Fruit fly (Drosophila melanogaster) whole organism, adult: ENCODE data around the gene Tengl3.

ENCODE experiments used
- CG11617 ChIP-seq: fragments of 200-800 bp; sonication (Bioruptor generic); optimal IDR thresholded peaks from 2 replicates; lab custom pipeline; 2017; ENCODE audit warnings: mild to moderate bottlenecking, missing biosample characterization, missing genetic modification reagents, missing genetic modification characterization
- CG12768 ChIP-seq: fragments of 200-800 bp; sonication (Bioruptor generic); optimal IDR thresholded peaks from 2 replicates; lab custom pipeline; 2017; ENCODE audit warnings: missing biosample characterization, missing genetic modification characterization, mild to moderate bottlenecking, moderate library complexity, missing genetic modification reagents
- CG14711 ChIP-seq: fragments of 200-800 bp; sonication (Bioruptor generic); optimal IDR thresholded peaks from 2 replicates; lab custom pipeline; 2018; ENCODE audit warnings: missing biosample characterization, mild to moderate bottlenecking, missing genetic modification characterization, moderate library complexity
- CG1620 ChIP-seq: fragments of 200-800 bp; sonication (Bioruptor generic); optimal IDR thresholded peaks from 2 replicates; lab custom pipeline; 2016; ENCODE audit warnings: missing biosample characterization, missing genetic modification characterization
- CG33017 ChIP-seq: fragments of 200-800 bp; sonication (Bioruptor generic); optimal IDR thresholded peaks from 2 replicates; lab custom pipeline; 2018; ENCODE audit warnings: missing biosample characterization, mild to moderate bottlenecking, missing genetic modification characterization, moderate library complexity
- CG5204 ChIP-seq: fragments of 200-800 bp; sonication (Bioruptor generic); optimal IDR thresholded peaks from 2 replicates; lab custom pipeline; 2016; ENCODE audit warnings: missing biosample characterization, missing genetic modification characterization
- CG7045 ChIP-seq: fragments of 200-800 bp; sonication (Bioruptor generic); optimal IDR thresholded peaks from 2 replicates; lab custom pipeline; 2017; ENCODE audit warnings: missing biosample characterization, mild to moderate bottlenecking, missing genetic modification characterization
- CG7101 ChIP-seq: fragments of 200-800 bp; sonication (Bioruptor generic); optimal IDR thresholded peaks from 2 replicates; lab custom pipeline; 2018; ENCODE audit warnings: missing biosample characterization, mild to moderate bottlenecking, missing genetic modification characterization, moderate library complexity
- Clk ChIP-seq: fragments of 200-800 bp; sonication (Bioruptor generic); optimal IDR thresholded peaks from 2 replicates; lab custom pipeline; 2017; ENCODE audit warnings: missing biosample characterization, missing genetic modification characterization
- Crg-1 ChIP-seq: fragments of 200-800 bp; sonication (Bioruptor generic); optimal IDR thresholded peaks from 2 replicates; lab custom pipeline; 2016; ENCODE audit warnings: missing biosample characterization, missing genetic modification characterization
- Hr96 ChIP-seq: fragments of 200-800 bp; sonication (Bioruptor generic); optimal IDR thresholded peaks from 2 replicates; lab custom pipeline; 2016; ENCODE audit warnings: missing biosample characterization, missing genetic modification characterization
- Mnt ChIP-seq: fragments of 200-800 bp; sonication (Bioruptor generic); optimal IDR thresholded peaks from 2 replicates; lab custom pipeline; 2016; ENCODE audit warnings: missing biosample characterization, mild to moderate bottlenecking, missing genetic modification characterization
- bab1 ChIP-seq: fragments of 200-800 bp; sonication (Bioruptor generic); optimal IDR thresholded peaks from 3 replicates; lab custom pipeline; 2019; ENCODE audit warnings: missing biosample characterization, mild to moderate bottlenecking, missing genetic modification characterization, moderate library complexity
- cic ChIP-seq: fragments of 200-800 bp; sonication (Bioruptor generic); optimal IDR thresholded peaks from 2 replicates; lab custom pipeline; 2017; ENCODE audit warnings: missing biosample characterization, mild to moderate bottlenecking, missing genetic modification characterization, moderate library complexity
- cnc ChIP-seq, 2 experiments: fragments of >200 bp; optimal IDR thresholded peaks; 2 replicates each; lab custom pipeline; 2017
- kay ChIP-seq: fragments of 200-800 bp; sonication (Bioruptor generic); peaks from one replicate; lab custom pipeline; 2016; ENCODE audit warnings: missing biosample characterization, missing genetic modification characterization, borderline replicate concordance
- ovo ChIP-seq: fragments of 200-800 bp; sonication (Bioruptor generic); optimal IDR thresholded peaks from 2 replicates; lab custom pipeline; 2016; ENCODE audit warnings: missing biosample characterization, missing genetic modification characterization
- pad ChIP-seq: fragments of 200-800 bp; sonication (Bioruptor generic); optimal IDR thresholded peaks from 3 replicates; lab custom pipeline; 2017; ENCODE audit warnings: missing biosample characterization, missing genetic modification characterization, mild to moderate bottlenecking, moderate library complexity, missing genetic modification reagents
- tj ChIP-seq: fragments of 200-800 bp; sonication (Bioruptor generic); optimal IDR thresholded peaks from 3 replicates; lab custom pipeline; 2017; ENCODE audit warnings: missing biosample characterization, mild to moderate bottlenecking, missing genetic modification characterization, moderate library complexity
- toe ChIP-seq: fragments of 200-800 bp; sonication (Bioruptor generic); optimal IDR thresholded peaks from 2 replicates; lab custom pipeline; 2016; ENCODE audit warnings: missing biosample characterization, missing genetic modification characterization

The Tengl3 gene

dm6 chr2L:2189100-2189499 is 49.0 kb downstream of the Tengl3 start:
- no peak for TF ChIP-seq cnc (optimal IDR thresholded peaks at IDR 0.05; lab: Kevin White, UChicago)
- no peak for TF ChIP-seq CG12768 (GFP tag; lab: Kevin White, UChicago)
- no peak for TF ChIP-seq Clk (GFP tag; lab: Kevin White, UChicago)
- no peak for TF ChIP-seq CG1620 (GFP tag; lab: Kevin White, UChicago)
- no peak for TF ChIP-seq CG11617
- TF ChIP-seq CG7101 (tag; lab: Kevin White, UChicago), result no peak
- TF ChIP-seq tj, result no peak
- no peak for TF ChIP-seq Crg-1 (GFP tag; lab: Kevin White, UChicago)
- TF ChIP-seq CG33017, result no peak
- no peak for TF ChIP-seq CG5204 (GFP tag; lab: Kevin White, UChicago)
- no peak for TF ChIP-seq bab1 (GFP tag; lab: Kevin White, UChicago)
- TF ChIP-seq cic, result no peak
- TF ChIP-seq pad, result no peak
- TF ChIP-seq toe (GFP tag; lab: Kevin White, UChicago), result no peak
- no peak for TF ChIP-seq CG7045
- no peak for TF ChIP-seq Hr96 (GFP tag; lab: Kevin White, UChicago)
- no peak for TF ChIP-seq Mnt
- TF ChIP-seq CG14711, result no peak
- no peak for TF ChIP-seq ovo (GFP tag; lab: Kevin White, UChicago)

DNA sequence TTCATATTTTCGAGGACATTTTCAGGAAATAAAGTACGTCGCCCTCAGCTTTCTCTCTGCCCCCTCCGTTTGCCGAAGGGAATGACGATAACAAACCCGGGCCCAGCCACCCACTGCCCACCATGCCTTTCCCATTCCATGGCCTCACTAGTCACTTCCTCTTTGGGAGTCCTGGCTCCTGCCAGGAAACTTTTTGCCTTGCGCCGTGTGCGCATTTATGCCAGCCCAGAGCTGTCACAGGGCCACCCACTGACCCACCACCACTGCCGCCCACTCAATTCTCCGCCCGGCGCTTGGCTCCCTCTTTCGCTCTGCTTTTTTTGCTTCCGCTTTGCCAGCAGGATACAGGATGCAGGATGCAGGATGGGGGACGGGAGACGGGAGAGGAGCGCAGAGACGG is 50.6 kb downstream of the Tengl3 start:
- TF ChIP-seq tj, result no peak
- TF ChIP-seq CG33017, result no peak
- TF ChIP-seq pad, result no peak
- no peak for TF ChIP-seq ovo (GFP tag; lab: Kevin White, UChicago)
- no peak for TF ChIP-seq kay (GFP tag; lab: Kevin White, UChicago)
- no peak for TF ChIP-seq cic
- no peak for TF ChIP-seq CG14711
- no peak for TF ChIP-seq CG7101 (tag; lab: Kevin White, UChicago)
- TF ChIP-seq Hr96 (GFP tag; lab: Kevin White, UChicago), result no peak
- TF ChIP-seq Clk (GFP tag; lab: Kevin White, UChicago), result no peak
- TF ChIP-seq CG11617, result no peak
- TF ChIP-seq cnc (optimal IDR thresholded peaks at IDR 0.05; lab: Kevin White, UChicago), result no peak
- TF ChIP-seq CG1620 (GFP tag; lab: Kevin White, UChicago), result no peak
- no peak for TF ChIP-seq CG12768 (GFP tag; lab: Kevin White, UChicago)
- no peak for TF ChIP-seq toe (GFP tag; lab: Kevin White, UChicago)
- TF ChIP-seq bab1 (GFP tag; lab: Kevin White, UChicago), result no peak
